Worm (Caenorhabditis elegans) whole organism, late embryonic: ENCODE results near the gene EEED8.3.

Experiments used
- T23F11.4 ChIP-seq: fragments of 200-800 bp; sonication (Bioruptor generic); optimal IDR thresholded peaks from 2 replicates; lab custom pipeline; 2018; ENCODE audit warnings: mild to moderate bottlenecking, missing genetic modification characterization, missing compliant biosample characterization
- che-1 ChIP-seq: sonication (generic microtip); optimal IDR thresholded peaks from 2 replicates; lab custom pipeline; 2016; ENCODE audit warnings: mild to moderate bottlenecking, missing genetic modification characterization, missing compliant biosample characterization
- fkh-10 ChIP-seq: fragments of 150-350 bp; optimal IDR thresholded peaks from 2 replicates; lab custom pipeline; 2014; ENCODE audit warnings: missing biosample characterization, missing genetic modification reagents, missing genetic modification characterization
- nhr-232 ChIP-seq: sonication (generic microtip); optimal IDR thresholded peaks from 2 replicates; lab custom pipeline; 2016; ENCODE audit warnings: missing genetic modification characterization, missing compliant biosample characterization
- pha-4 ChIP-seq: fragments of 150-350 bp; optimal IDR thresholded peaks from 2 replicates; lab custom pipeline; 2018; ENCODE audit warnings: missing biosample characterization, missing genetic modification reagents, missing genetic modification characterization
- sdc-2 ChIP-seq: sonication (generic microtip); optimal IDR thresholded peaks from 2 replicates; lab custom pipeline; 2016; ENCODE audit warnings: missing genotype, missing genetic modification characterization, missing compliant biosample characterization
- sox-2 ChIP-seq: fragments of 200-800 bp; sonication (Bioruptor generic); IDR thresholded peaks from 2 replicates; pipeline ENCODE4 v1.3.6; 2022; ENCODE audit warnings: missing genetic modification reagents, missing genetic modification characterization, missing compliant biosample characterization
- unc-42 ChIP-seq: sonication (generic microtip); optimal IDR thresholded peaks from 2 replicates; lab custom pipeline; 2016; ENCODE audit warnings: missing genotype, missing genetic modification characterization, missing compliant biosample characterization
- unc-86 ChIP-seq: sonication (generic microtip); optimal IDR thresholded peaks from 2 replicates; lab custom pipeline; 2016; ENCODE audit warnings: missing genetic modification characterization, missing compliant biosample characterization
- zip-5 ChIP-seq: sonication (generic microtip); optimal IDR thresholded peaks from 2 replicates; lab custom pipeline; 2016; ENCODE audit warnings: missing genetic modification characterization, missing compliant biosample characterization

ce11 chrII:5374967-5375366 is 39.1 kb upstream of the EEED8.3 start, which contains the start of gene algn-2:
- TF ChIP-seq che-1 (tag; lab: Kevin White, UChicago) (no peak), T23F11.4 (GFP tag; lab: Kevin White, UChicago) (no peak), sox-2 (GFP tag; lab: Robert Waterston, UW) (no peak), unc-42 (tag; lab: Kevin White, UChicago) (no peak), pha-4 (tag; lab: Kevin White, UChicago) (no peak), nhr-232 (no peak), sdc-2 (tag; lab: Kevin White, UChicago) (no peak), zip-5 (tag; lab: Kevin White, UChicago) (no peak), unc-86 (tag; lab: Kevin White, UChicago) (no peak), fkh-10 (GFP tag; lab: Kevin White, UChicago) (no peak)
